Fruit fly (Drosophila melanogaster) whole organism, embryonic: ENCODE measurements around the gene Hsp110.

Source experiments
- Ada2b ChIP-seq: fragments of 200-800 bp; sonication (Bioruptor generic); IDR thresholded peaks from 2 replicates; pipeline ENCODE4 v1.3.6; 2022; ENCODE audit warnings: missing biosample characterization, missing genetic modification characterization
- Antp ChIP-seq: fragments of 200-800 bp; sonication (Bioruptor generic); optimal IDR thresholded peaks from 3 replicates; lab custom pipeline; 2016; ENCODE audit warnings: missing biosample characterization, missing genetic modification characterization
- CG1024 ChIP-seq: fragments of 200-800 bp; sonication (Bioruptor generic); IDR thresholded peaks from 2 replicates; pipeline ENCODE4 v1.3.6; 2022; ENCODE audit warnings: missing biosample characterization, missing genetic modification characterization
- CG11560 ChIP-seq: fragments of 200-800 bp; sonication (Bioruptor generic); IDR thresholded peaks from 3 replicates; pipeline ENCODE4 v1.3.6; 2022; ENCODE audit warnings: missing biosample characterization, missing genetic modification characterization
- CG1233 ChIP-seq: fragments of 200-800 bp; sonication (Bioruptor generic); optimal IDR thresholded peaks from 4 replicates; lab custom pipeline; 2018; ENCODE audit warnings: missing biosample characterization, mild to moderate bottlenecking, missing genetic modification characterization
- CG13287 ChIP-seq: fragments of 200-800 bp; sonication (Bioruptor generic); IDR thresholded peaks from 2 replicates; pipeline ENCODE4 v1.3.6; 2022; ENCODE audit warnings: missing biosample characterization, missing genetic modification characterization; ENCODE audit not compliant: partially characterized antibody
- CG14965 ChIP-seq: fragments of 200-800 bp; sonication (Bioruptor generic); optimal IDR thresholded peaks from 2 replicates; lab custom pipeline; 2016; ENCODE audit warnings: missing biosample characterization, missing genetic modification characterization, borderline replicate concordance
- CG15269 ChIP-seq: fragments of 200-800 bp; sonication (Bioruptor generic); optimal IDR thresholded peaks from 2 replicates; lab custom pipeline; 2018; ENCODE audit warnings: missing biosample characterization, mild to moderate bottlenecking, missing genetic modification characterization, moderate library complexity
- CG1603 ChIP-seq: fragments of 200-800 bp; sonication (Bioruptor generic); optimal IDR thresholded peaks from 2 replicates; lab custom pipeline; 2019; ENCODE audit warnings: missing biosample characterization, mild to moderate bottlenecking, missing genetic modification characterization, moderate library complexity
- CG16815 ChIP-seq: fragments of 200-800 bp; sonication (Bioruptor generic); optimal IDR thresholded peaks from 3 replicates; lab custom pipeline; 2017; ENCODE audit warnings: missing biosample characterization, mild to moderate bottlenecking, missing genetic modification characterization
- CG33557 ChIP-seq: fragments of 200-800 bp; sonication (Bioruptor generic); optimal IDR thresholded peaks from 2 replicates; lab custom pipeline; 2019; ENCODE audit warnings: missing biosample characterization, mild to moderate bottlenecking, missing genetic modification characterization, moderate library complexity
- CG4707 ChIP-seq: fragments of 200-800 bp; sonication (Bioruptor generic); optimal IDR thresholded peaks from 2 replicates; lab custom pipeline; 2018; ENCODE audit warnings: missing biosample characterization, mild to moderate bottlenecking, missing genetic modification characterization, moderate library complexity
- Deaf1 ChIP-seq: fragments of 200-800 bp; optimal IDR thresholded peaks from 3 replicates; lab custom pipeline; 2019; ENCODE audit warnings: missing biosample characterization, mild to moderate bottlenecking, missing genetic modification characterization, moderate library complexity
- E2f2 ChIP-seq: fragments of 200-800 bp; sonication (Bioruptor generic); IDR thresholded peaks from 2 replicates; pipeline ENCODE4 v1.3.6; 2022; ENCODE audit warnings: missing biosample characterization, missing genetic modification characterization
- ERR ChIP-seq: fragments of 200-800 bp; sonication (Bioruptor generic); optimal IDR thresholded peaks from 2 replicates; lab custom pipeline; 2016; ENCODE audit warnings: missing biosample characterization, missing genetic modification characterization
- MESR4 ChIP-seq: fragments of 200-800 bp; sonication (Bioruptor generic); optimal IDR thresholded peaks from 2 replicates; lab custom pipeline; 2018; ENCODE audit warnings: missing biosample characterization, mild to moderate bottlenecking, missing genetic modification characterization, moderate library complexity
- Mad ChIP-seq: fragments of 200-800 bp; sonication (Bioruptor generic); optimal IDR thresholded peaks from 2 replicates; lab custom pipeline; 2016; ENCODE audit warnings: missing biosample characterization, missing genetic modification characterization
- NC2α ChIP-seq: fragments of 200-800 bp; sonication (Bioruptor generic); optimal IDR thresholded peaks from 2 replicates; lab custom pipeline; 2016; ENCODE audit warnings: missing biosample characterization, missing genetic modification characterization
- Pdp1 ChIP-seq, 2 experiments: fragments of 200-800 bp; sonication (Bioruptor generic); optimal IDR thresholded peaks; 3 replicates each; lab custom pipeline; 2016; ENCODE audit warnings: missing biosample characterization in 2 of 2, missing genetic modification characterization in 2 of 2, mild to moderate bottlenecking in 1 of 2, moderate library complexity in 1 of 2
- Ssrp ChIP-seq: fragments of 200-800 bp; sonication (Bioruptor generic); optimal IDR thresholded peaks from 2 replicates; lab custom pipeline; 2018; ENCODE audit warnings: missing biosample characterization, mild to moderate bottlenecking, missing genetic modification characterization, moderate library complexity
- Trl ChIP-seq, 3 experiments: fragments of >200 bp in 2 of 3; fragments of 200-800 bp in 1 of 3; sonication (Bioruptor generic) in 1 of 3; optimal IDR thresholded peaks; 2 replicates in 1 of 3; 3 replicates in 2 of 3; lab custom pipeline; 2016 to 2017; ENCODE audit warnings: missing biosample characterization in 1 of 3, missing genetic modification characterization in 1 of 3
- Xbp1 ChIP-seq: fragments of 200-800 bp; sonication (Bioruptor generic); optimal IDR thresholded peaks from 3 replicates; lab custom pipeline; 2016; ENCODE audit warnings: missing biosample characterization, mild to moderate bottlenecking, missing genetic modification characterization
- bab2 ChIP-seq: fragments of 200-800 bp; sonication (Bioruptor generic); optimal IDR thresholded peaks from 2 replicates; lab custom pipeline; 2016; ENCODE audit warnings: missing biosample characterization, missing genetic modification characterization
- crc ChIP-seq: fragments of 200-800 bp; sonication (Bioruptor generic); optimal IDR thresholded peaks from 2 replicates; lab custom pipeline; 2016; ENCODE audit warnings: missing biosample characterization, missing genetic modification characterization
- dmrt99B ChIP-seq: fragments of 200-800 bp; sonication (Bioruptor generic); optimal IDR thresholded peaks from 2 replicates; lab custom pipeline; 2018; ENCODE audit warnings: missing biosample characterization, mild to moderate bottlenecking, missing genetic modification characterization, moderate library complexity
- emc ChIP-seq: fragments of 200-800 bp; sonication (Bioruptor generic); optimal IDR thresholded peaks from 2 replicates; lab custom pipeline; 2016; ENCODE audit warnings: missing biosample characterization, missing genetic modification characterization
- esg ChIP-seq: fragments of 200-800 bp; sonication (Bioruptor generic); conservative IDR thresholded peaks from 2 replicates; pipeline ENCODE4 v1.3.6; 2022; ENCODE audit warnings: missing biosample characterization, missing genetic modification characterization
- fd3F ChIP-seq: fragments of 200-800 bp; sonication (Bioruptor generic); optimal IDR thresholded peaks from 2 replicates; lab custom pipeline; 2018; ENCODE audit warnings: missing biosample characterization, mild to moderate bottlenecking, missing genetic modification characterization, moderate library complexity
- gce ChIP-seq: fragments of 200-800 bp; sonication (Bioruptor generic); IDR thresholded peaks from 3 replicates; pipeline ENCODE4 v1.3.6; 2022; ENCODE audit warnings: missing biosample characterization, missing genetic modification characterization
- gcm2 ChIP-seq: fragments of 200-800 bp; sonication (Bioruptor generic); optimal IDR thresholded peaks from 2 replicates; lab custom pipeline; 2016; ENCODE audit warnings: missing biosample characterization, missing genetic modification characterization
- gsb-n ChIP-seq: fragments of 200-800 bp; sonication (Bioruptor generic); optimal IDR thresholded peaks from 3 replicates; lab custom pipeline; 2018; ENCODE audit warnings: missing biosample characterization, mild to moderate bottlenecking, missing genetic modification characterization
- jumu ChIP-seq: fragments of 200-800 bp; sonication (Bioruptor generic); optimal IDR thresholded peaks from 3 replicates; lab custom pipeline; 2016; ENCODE audit warnings: missing biosample characterization, missing genetic modification characterization
- ken ChIP-seq: fragments of 200-800 bp; sonication (Bioruptor generic); IDR thresholded peaks from 3 replicates; pipeline ENCODE4 v1.3.6; 2022; ENCODE audit warnings: missing biosample characterization, missing genetic modification characterization
- luna ChIP-seq: fragments of 200-800 bp; sonication (Bioruptor generic); optimal IDR thresholded peaks from 2 replicates; lab custom pipeline; 2016; ENCODE audit warnings: missing biosample characterization, missing genetic modification characterization
- mld ChIP-seq: fragments of 200-800 bp; sonication (Bioruptor generic); IDR thresholded peaks from 3 replicates; pipeline ENCODE4 v1.3.6; 2022; ENCODE audit warnings: missing biosample characterization, missing genetic modification characterization; ENCODE audit not compliant: partially characterized antibody
- org-1 ChIP-seq: fragments of 200-800 bp; sonication (Bioruptor generic); optimal IDR thresholded peaks from 2 replicates; lab custom pipeline; 2017; ENCODE audit warnings: missing biosample characterization, missing genetic modification characterization
- peb ChIP-seq: fragments of 200-800 bp; sonication (Bioruptor generic); IDR thresholded peaks from 2 replicates; pipeline ENCODE4 v1.3.6; 2022; ENCODE audit warnings: missing biosample characterization, missing genetic modification characterization
- pfk ChIP-seq: fragments of 200-800 bp; sonication (Bioruptor generic); optimal IDR thresholded peaks from 2 replicates; lab custom pipeline; 2018; ENCODE audit warnings: missing biosample characterization, mild to moderate bottlenecking, missing genetic modification characterization, moderate library complexity
- prd ChIP-seq, 3 experiments: fragments of >200 bp in 2 of 3; fragments of 200-800 bp in 1 of 3; sonication (Bioruptor generic) in 1 of 3; optimal IDR thresholded peaks in 2 of 3; IDR thresholded peaks in 1 of 3; 2 replicates in 2 of 3; 3 replicates in 1 of 3; pipeline versions ENCODE4 v1.3.6 to Lab custom; 2017 to 2022; ENCODE audit warnings: missing biosample characterization in 1 of 3, missing genetic modification characterization in 1 of 3
- pum ChIP-seq: fragments of 200-800 bp; sonication (Bioruptor generic); optimal IDR thresholded peaks from 2 replicates; lab custom pipeline; 2016; ENCODE audit warnings: missing biosample characterization, missing genetic modification characterization
- shn ChIP-seq: fragments of 200-800 bp; sonication (Bioruptor generic); optimal IDR thresholded peaks from 3 replicates; lab custom pipeline; 2016; ENCODE audit warnings: missing biosample characterization, missing genetic modification characterization
- slp2 ChIP-seq: fragments of 200-800 bp; sonication (Bioruptor generic); optimal IDR thresholded peaks from 2 replicates; lab custom pipeline; 2016; ENCODE audit warnings: missing biosample characterization, missing genetic modification characterization
- ssp ChIP-seq: fragments of 200-800 bp; sonication (Bioruptor generic); IDR thresholded peaks from 2 replicates; pipeline ENCODE4 v1.3.6; 2022; ENCODE audit warnings: missing biosample characterization, missing genetic modification characterization
- tap ChIP-seq: fragments of 200-800 bp; optimal IDR thresholded peaks from 3 replicates; lab custom pipeline; 2019; ENCODE audit warnings: missing biosample characterization, mild to moderate bottlenecking, missing genetic modification characterization, moderate library complexity
- tna ChIP-seq: fragments of 200-800 bp; sonication (Bioruptor generic); IDR thresholded peaks from 2 replicates; pipeline ENCODE4 v1.3.6; 2022; ENCODE audit warnings: missing biosample characterization, missing genetic modification characterization; ENCODE audit not compliant: partially characterized antibody
- tup ChIP-seq: fragments of 200-800 bp; sonication (Bioruptor generic); optimal IDR thresholded peaks from 2 replicates; lab custom pipeline; 2016; ENCODE audit warnings: missing biosample characterization, mild to moderate bottlenecking, missing genetic modification characterization, moderate library complexity
- unc-4 ChIP-seq: fragments of 200-800 bp; sonication (Bioruptor generic); IDR thresholded peaks from 2 replicates; pipeline ENCODE4 v1.3.6; 2022; ENCODE audit warnings: missing biosample characterization, missing genetic modification characterization; ENCODE audit not compliant: partially characterized antibody
- vfl ChIP-seq: fragments of 200-800 bp; sonication (Bioruptor generic); optimal IDR thresholded peaks from 2 replicates; lab custom pipeline; 2016; ENCODE audit warnings: missing biosample characterization, missing genetic modification characterization

The Hsp110 gene

DNA sequence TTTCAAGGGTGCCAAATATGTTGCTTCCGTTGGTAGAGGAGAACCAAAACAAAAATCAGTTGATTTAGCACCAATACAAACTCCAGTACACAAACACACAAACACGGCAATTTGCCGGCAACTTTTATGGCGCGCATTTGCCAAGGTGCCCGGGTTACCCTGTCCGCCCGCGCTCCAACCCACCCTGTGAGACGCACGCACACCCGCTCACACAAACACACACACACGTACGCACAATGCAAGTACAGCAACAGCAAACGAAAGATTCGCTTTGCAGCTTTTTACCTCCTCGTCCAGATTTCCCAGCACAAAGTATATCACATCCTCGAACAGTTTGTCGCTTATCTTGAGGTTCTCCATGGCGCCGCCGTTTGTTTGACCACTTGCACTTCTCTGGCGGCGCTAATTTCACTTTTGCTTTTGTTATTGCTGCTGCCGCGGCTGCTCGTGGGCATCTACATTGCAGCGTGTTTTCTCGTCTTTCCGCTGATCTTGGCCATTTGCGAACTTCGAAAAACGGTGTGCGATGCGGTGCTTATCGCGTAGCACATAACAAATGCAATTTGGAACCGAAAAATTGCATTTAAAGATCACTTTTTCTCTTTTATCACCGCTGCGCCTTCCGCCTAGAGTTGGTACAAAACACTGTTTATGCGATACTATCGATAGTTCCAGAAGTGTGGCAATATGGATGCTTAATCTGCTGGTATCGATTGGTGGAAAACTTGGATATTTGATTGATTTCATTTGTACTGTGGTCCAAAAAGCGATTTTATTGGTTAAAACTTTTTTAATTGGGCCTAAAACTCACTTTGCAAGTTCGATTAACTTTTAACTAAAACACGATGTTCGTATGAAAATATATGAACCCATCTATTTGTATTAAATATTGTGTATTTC is 8.1 kb upstream of the Hsp110 start, which contains the start of gene Ptip (continued):
- TF ChIP-seq Mad (GFP tag; lab: Kevin White, UChicago) (no peak), org-1 (GFP tag; lab: Kevin White, UChicago) (no peak), jumu (GFP tag; lab: Kevin White, UChicago) (no peak), prd (optimal IDR thresholded peaks at IDR 0.05; lab: Kevin White, UChicago) (no peak), prd (GFP tag; IDR thresholded peaks at IDR 0.05; lab: Robert Waterston, UW) (0 out of 3 replicates have a peak, but pooled peaks have one; percentile 19), gce (GFP tag; lab: Robert Waterston, UW) (no peak), Deaf1 (no peak), slp2 (GFP tag; lab: Kevin White, UChicago) (no peak), Ada2b (GFP tag; lab: Robert Waterston, UW) (0 out of 2 replicates have a peak, but pooled peaks have one; percentile 19), CG11560 (no peak), tup (GFP tag; lab: Kevin White, UChicago) (no peak), unc-4 (GFP tag; lab: Robert Waterston, UW) (peak; percentile 94), NC2α (GFP tag; lab: Kevin White, UChicago) (no peak), mld (GFP tag; lab: Robert Waterston, UW) (peak; percentile 91), CG16815 (GFP tag; lab: Kevin White, UChicago) (no peak), pfk (GFP tag; lab: Kevin White, UChicago) (peak; percentile 40), CG15269 (no peak), Xbp1 (GFP tag; lab: Kevin White, UChicago) (peak; percentile 37), ken (GFP tag; lab: Robert Waterston, UW) (peak; percentile 56; the same call in 2 of the 3 replicates), Ssrp (no peak), ssp (GFP tag; lab: Robert Waterston, UW) (no peak), shn (GFP tag; lab: Kevin White, UChicago) (peak; percentile 16), CG13287 (peak; percentile 95), bab2 (GFP tag; lab: Kevin White, UChicago) (no peak), CG1233 (GFP tag; lab: Kevin White, UChicago) (no peak), E2f2 (peak; percentile 70), vfl (GFP tag; lab: Kevin White, UChicago) (no peak), Trl (optimal IDR thresholded peaks at IDR 0.05; lab: Kevin White, UChicago) (no peak), Trl (GFP tag; optimal IDR thresholded peaks at IDR 0.05; lab: Kevin White, UChicago) (no peak), luna (GFP tag; lab: Kevin White, UChicago) (no peak), ERR (GFP tag; lab: Kevin White, UChicago) (no peak), emc (no peak), esg (GFP tag; lab: Robert Waterston, UW) (no peak), crc (GFP tag; lab: Kevin White, UChicago) (no peak), MESR4 (GFP tag; lab: Kevin White, UChicago) (peak; percentile 59), CG1024 (GFP tag; lab: Robert Waterston, UW) (no peak), CG14965 (GFP tag; lab: Kevin White, UChicago) (no peak), CG1603 (tag; lab: Kevin White, UChicago) (no peak), CG4707 (GFP tag; lab: Kevin White, UChicago) (peak; percentile 99), gcm2 (no peak), fd3F (GFP tag; lab: Kevin White, UChicago) (no peak), dmrt99B (tag; lab: Kevin White, UChicago) (no peak), tap (tag; lab: Kevin White, UChicago) (no peak), peb (GFP tag; lab: Robert Waterston, UW) (no peak), gsb-n (no peak), pum (GFP tag; lab: Kevin White, UChicago) (no peak), Antp (GFP tag; lab: Kevin White, UChicago) (peak; percentile 59), CG33557 (GFP tag; lab: Kevin White, UChicago) (peak; percentile 40), tna (GFP tag; lab: Robert Waterston, UW) (peak; percentile 89), Pdp1 (GFP tag; optimal IDR thresholded peaks at IDR 0.05; lab: Kevin White, UChicago) (peak in 1 of 2 experiments; percentile 2)
